Fruit fly (Drosophila melanogaster) whole organism, prepupa: Measurements from ENCODE around the gene CG6071.
A peak's percentile ranks its signal among the peaks of the same experiment; 100 is the strongest.

Source experiments
- Blimp-1 ChIP-seq: fragments of 200-800 bp; sonication (Bioruptor generic); optimal IDR thresholded peaks from 3 replicates; lab custom pipeline; 2017; ENCODE audit warnings: missing biosample characterization, missing genetic modification characterization, mild to moderate bottlenecking, moderate library complexity, missing genetic modification reagents
- CG10631 ChIP-seq: fragments of 200-800 bp; sonication (Bioruptor generic); optimal IDR thresholded peaks from 2 replicates; lab custom pipeline; 2016; ENCODE audit warnings: missing biosample characterization, missing genetic modification characterization
- CG11762 ChIP-seq: fragments of 200-800 bp; sonication (Bioruptor generic); optimal IDR thresholded peaks from 3 replicates; lab custom pipeline; 2016; ENCODE audit warnings: missing biosample characterization, missing genetic modification characterization; ENCODE audit not compliant: insufficient read depth
- CG11902 ChIP-seq: fragments of 200-800 bp; sonication (Bioruptor generic); optimal IDR thresholded peaks from 3 replicates; lab custom pipeline; 2016; ENCODE audit warnings: missing biosample characterization, missing genetic modification characterization
- CG15336 ChIP-seq: fragments of 200-800 bp; sonication (Bioruptor generic); IDR thresholded peaks from 2 replicates; pipeline ENCODE4 v1.3.6; 2022; ENCODE audit warnings: missing biosample characterization, missing genetic modification characterization
- CG3032 ChIP-seq: fragments of 200-800 bp; optimal IDR thresholded peaks from 2 replicates; lab custom pipeline; 2019; ENCODE audit warnings: missing biosample characterization, mild to moderate bottlenecking, missing genetic modification characterization, moderate library complexity
- CG31627 ChIP-seq: fragments of 200-800 bp; sonication (Bioruptor generic); optimal IDR thresholded peaks from 3 replicates; lab custom pipeline; 2016; ENCODE audit warnings: missing biosample characterization, missing genetic modification characterization
- CG3919 ChIP-seq: fragments of 200-800 bp; sonication (Bioruptor generic); optimal IDR thresholded peaks from 3 replicates; lab custom pipeline; 2016; ENCODE audit warnings: missing biosample characterization, missing genetic modification characterization
- CG4318 ChIP-seq: fragments of 200-800 bp; sonication (Bioruptor generic); optimal IDR thresholded peaks from 3 replicates; lab custom pipeline; 2017; ENCODE audit warnings: missing biosample characterization, mild to moderate bottlenecking, missing genetic modification characterization
- CG6163 ChIP-seq: fragments of 200-800 bp; sonication (Bioruptor generic); IDR thresholded peaks from 3 replicates; pipeline ENCODE4 v1.3.6; 2022; ENCODE audit warnings: missing biosample characterization, missing genetic modification characterization
- CG6792 ChIP-seq: fragments of 200-800 bp; sonication (Bioruptor generic); optimal IDR thresholded peaks from 3 replicates; lab custom pipeline; 2016; ENCODE audit warnings: missing biosample characterization, missing genetic modification characterization
- CG6854 ChIP-seq: fragments of 200-800 bp; sonication (Bioruptor generic); optimal IDR thresholded peaks from 2 replicates; lab custom pipeline; 2017; ENCODE audit warnings: missing biosample characterization, mild to moderate bottlenecking, missing genetic modification characterization
- CG7368 ChIP-seq: fragments of 200-800 bp; sonication (Bioruptor generic); optimal IDR thresholded peaks from 3 replicates; lab custom pipeline; 2016; ENCODE audit warnings: missing biosample characterization, missing genetic modification characterization
- CG8119 ChIP-seq: fragments of 200-800 bp; sonication (Bioruptor generic); IDR thresholded peaks from 3 replicates; pipeline ENCODE4 v1.3.6; 2022; ENCODE audit warnings: missing biosample characterization, missing genetic modification characterization
- CG8319 ChIP-seq: fragments of 200-800 bp; sonication (Bioruptor generic); optimal IDR thresholded peaks from 3 replicates; lab custom pipeline; 2016; ENCODE audit warnings: missing biosample characterization, missing genetic modification characterization
- CG8632 ChIP-seq: fragments of 200-800 bp; sonication (Bioruptor generic); optimal IDR thresholded peaks from 3 replicates; lab custom pipeline; 2016; ENCODE audit warnings: missing biosample characterization, missing genetic modification characterization
- CG9139 ChIP-seq: fragments of 200-800 bp; sonication (Bioruptor generic); optimal IDR thresholded peaks from 3 replicates; lab custom pipeline; 2017; ENCODE audit warnings: missing biosample characterization, mild to moderate bottlenecking, missing genetic modification characterization
- Eip78C ChIP-seq: fragments of 200-800 bp; sonication (Bioruptor generic); peaks from one replicate; lab custom pipeline; 2016; ENCODE audit warnings: missing biosample characterization, missing genetic modification characterization
- Eip93F ChIP-seq: fragments of 200-800 bp; sonication (Bioruptor generic); optimal IDR thresholded peaks from 2 replicates; lab custom pipeline; 2016; ENCODE audit warnings: missing biosample characterization, mild to moderate bottlenecking, missing genetic modification characterization
- Ets96B ChIP-seq: fragments of 200-800 bp; optimal IDR thresholded peaks from 2 replicates; lab custom pipeline; 2019; ENCODE audit warnings: missing biosample characterization, mild to moderate bottlenecking, missing genetic modification characterization, moderate library complexity
- Gug ChIP-seq: fragments of 200-800 bp; sonication (Bioruptor generic); IDR thresholded peaks from 2 replicates; pipeline ENCODE4 v1.3.6; 2022; ENCODE audit warnings: missing biosample characterization, missing genetic modification characterization
- Hr39 ChIP-seq: fragments of 200-800 bp; sonication (Bioruptor generic); optimal IDR thresholded peaks from 2 replicates; lab custom pipeline; 2016; ENCODE audit warnings: missing biosample characterization, missing genetic modification characterization
- Hr4 ChIP-seq: fragments of 200-800 bp; sonication (Bioruptor generic); optimal IDR thresholded peaks from 3 replicates; lab custom pipeline; 2016; ENCODE audit warnings: missing biosample characterization, missing genetic modification characterization
- Lpt ChIP-seq: fragments of 200-800 bp; sonication (Bioruptor generic); optimal IDR thresholded peaks from 3 replicates; lab custom pipeline; 2016; ENCODE audit warnings: missing biosample characterization, missing genetic modification characterization
- Met ChIP-seq: fragments of 200-800 bp; sonication (Bioruptor generic); optimal IDR thresholded peaks from 3 replicates; lab custom pipeline; 2016; ENCODE audit warnings: missing biosample characterization, missing genetic modification characterization
- OdsH ChIP-seq: fragments of 200-800 bp; sonication (Bioruptor generic); optimal IDR thresholded peaks from 3 replicates; lab custom pipeline; 2016; ENCODE audit warnings: missing biosample characterization, missing genetic modification characterization
- Smox ChIP-seq: fragments of 200-800 bp; sonication (Bioruptor generic); optimal IDR thresholded peaks from 3 replicates; lab custom pipeline; 2016; ENCODE audit warnings: missing biosample characterization, missing genetic modification characterization
- Sox102F ChIP-seq: fragments of 200-800 bp; sonication (Bioruptor generic); optimal IDR thresholded peaks from 2 replicates; lab custom pipeline; 2016; ENCODE audit warnings: missing biosample characterization, mild to moderate bottlenecking, missing genetic modification characterization
- Sox14 ChIP-seq: fragments of 200-800 bp; sonication (Bioruptor generic); optimal IDR thresholded peaks from 3 replicates; lab custom pipeline; 2016; ENCODE audit warnings: missing biosample characterization, missing genetic modification characterization
- Sox15 ChIP-seq: fragments of 200-800 bp; sonication (Bioruptor generic); optimal IDR thresholded peaks from 3 replicates; lab custom pipeline; 2016; ENCODE audit warnings: missing biosample characterization, missing genetic modification characterization
- achi ChIP-seq: fragments of 200-800 bp; sonication (Bioruptor generic); optimal IDR thresholded peaks from 3 replicates; lab custom pipeline; 2016; ENCODE audit warnings: missing biosample characterization, missing genetic modification characterization
- cyc ChIP-seq: fragments of 200-800 bp; sonication (Bioruptor generic); optimal IDR thresholded peaks from 3 replicates; lab custom pipeline; 2016; ENCODE audit warnings: missing biosample characterization, missing genetic modification characterization
- dsx ChIP-seq: fragments of 200-800 bp; optimal IDR thresholded peaks from 3 replicates; lab custom pipeline; 2019; ENCODE audit warnings: missing biosample characterization, mild to moderate bottlenecking, missing genetic modification characterization, moderate library complexity; ENCODE audit not compliant: poor library complexity, severe bottlenecking
- eg ChIP-seq: fragments of 200-800 bp; sonication (Bioruptor generic); IDR thresholded peaks from 3 replicates; pipeline ENCODE4 v1.3.6; 2022; ENCODE audit warnings: missing biosample characterization, missing genetic modification characterization
- esn ChIP-seq: fragments of 200-800 bp; sonication (Bioruptor generic); optimal IDR thresholded peaks from 2 replicates; lab custom pipeline; 2016; ENCODE audit warnings: missing biosample characterization, mild to moderate bottlenecking, missing genetic modification characterization, moderate library complexity
- fkh ChIP-seq: fragments of 200-800 bp; sonication (Bioruptor generic); optimal IDR thresholded peaks from 3 replicates; lab custom pipeline; 2017; ENCODE audit warnings: missing biosample characterization, mild to moderate bottlenecking, missing genetic modification characterization, moderate library complexity
- lz ChIP-seq: fragments of 200-800 bp; sonication (Bioruptor generic); optimal IDR thresholded peaks from 3 replicates; lab custom pipeline; 2016; ENCODE audit warnings: missing biosample characterization, missing genetic modification characterization
- pdm3 ChIP-seq: fragments of 200-800 bp; sonication (Bioruptor generic); optimal IDR thresholded peaks from 3 replicates; lab custom pipeline; 2016; ENCODE audit warnings: missing biosample characterization, missing genetic modification characterization
- salr ChIP-seq, 2 experiments: fragments of 200-800 bp; sonication (Bioruptor generic); optimal IDR thresholded peaks; 3 replicates each; lab custom pipeline; 2016 to 2018; ENCODE audit warnings: missing biosample characterization in 2 of 2, missing genetic modification characterization in 2 of 2, mild to moderate bottlenecking in 1 of 2
- ss ChIP-seq, 2 experiments: fragments of 200-800 bp; sonication (Bioruptor generic); optimal IDR thresholded peaks; 2 replicates in 1 of 2; 3 replicates in 1 of 2; lab custom pipeline; 2017 to 2018; ENCODE audit warnings: mild to moderate bottlenecking in 2 of 2, missing biosample characterization in 2 of 2, missing genetic modification characterization in 2 of 2, moderate library complexity in 1 of 2
- svp ChIP-seq: fragments of 200-800 bp; sonication (Bioruptor generic); peaks from one replicate; lab custom pipeline; 2016; ENCODE audit warnings: missing biosample characterization, missing genetic modification characterization
- topi ChIP-seq: fragments of 200-800 bp; sonication (Bioruptor generic); optimal IDR thresholded peaks from 3 replicates; lab custom pipeline; 2016; ENCODE audit warnings: missing biosample characterization, missing genetic modification characterization
- vri ChIP-seq: fragments of 200-800 bp; sonication (Bioruptor generic); optimal IDR thresholded peaks from 3 replicates; lab custom pipeline; 2016; ENCODE audit warnings: missing biosample characterization, mild to moderate bottlenecking, missing genetic modification characterization

Gene CG6071

dm6 chr3L:11631092-11631491 is 14.7 kb downstream of the CG6071 start, which contains the start of gene CG32091 (continued):
- TF ChIP-seq topi (GFP tag; lab: Kevin White, UChicago) (no peak), CG11902 (no peak), CG9139 (peak; percentile 10), OdsH (no peak), CG3919 (GFP tag; lab: Kevin White, UChicago) (no peak), CG4318 (no peak), CG15336 (GFP tag; lab: Robert Waterston, UW) (no peak), vri (GFP tag; lab: Kevin White, UChicago) (no peak), ss (GFP tag; optimal IDR thresholded peaks at IDR 0.05; lab: Kevin White, UChicago) (peak in 1 of 2 experiments; percentile 17), lz (GFP tag; lab: Kevin White, UChicago) (no peak), Eip78C (GFP tag; lab: Kevin White, UChicago) (peak; percentile 31), Lpt (no peak), Sox14 (GFP tag; lab: Kevin White, UChicago) (peak; percentile 4), Met (GFP tag; lab: Kevin White, UChicago) (no peak), CG6792 (GFP tag; lab: Kevin White, UChicago) (no peak), salr (GFP tag; optimal IDR thresholded peaks at IDR 0.05; lab: Kevin White, UChicago) (no peak), Eip93F (GFP tag; lab: Kevin White, UChicago) (no peak), CG8319 (no peak), achi (GFP tag; lab: Kevin White, UChicago) (no peak)

dm6 chr3L:11630684-11631083 is 15.1 kb downstream of the CG6071 start:
- peak; percentile 24 for TF ChIP-seq lz (GFP tag; lab: Kevin White, UChicago)
- no peak for TF ChIP-seq achi (GFP tag; lab: Kevin White, UChicago)
- TF ChIP-seq fkh (GFP tag; lab: Kevin White, UChicago) = no peak
- TF ChIP-seq esn (GFP tag; lab: Kevin White, UChicago) = peak; percentile 9

DNA sequence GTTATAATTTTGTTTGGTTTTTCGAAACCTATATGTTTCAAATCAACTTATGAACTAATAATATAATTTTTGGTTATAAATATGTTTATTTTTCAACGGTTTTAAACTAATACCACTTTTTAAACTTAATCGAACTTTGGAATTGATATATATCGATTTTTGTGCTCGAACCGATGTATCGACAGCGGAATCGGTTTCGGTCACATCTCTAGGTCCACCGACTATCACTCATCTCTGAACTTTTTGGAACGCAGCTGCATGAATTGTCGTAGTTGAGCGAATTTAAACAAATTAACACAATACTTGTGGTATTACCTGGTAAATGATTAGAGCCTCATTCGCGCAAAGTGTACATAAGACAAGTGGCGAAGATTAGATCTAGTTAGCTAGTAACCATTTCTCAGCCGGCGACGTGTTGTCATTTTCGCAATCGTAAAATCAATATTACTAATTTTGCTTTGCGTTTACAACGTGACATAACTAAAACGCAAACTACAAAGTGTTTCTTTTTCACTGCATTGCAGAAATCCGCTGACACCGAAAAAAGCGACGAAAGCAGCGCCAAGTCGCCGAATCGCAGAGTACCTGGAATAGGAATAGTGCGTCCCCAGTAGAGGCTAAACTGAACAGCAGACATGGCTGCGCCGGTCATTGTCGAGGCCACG is 17.9 kb downstream of the CG6071 start, which contains the start of gene Apt1:
Gene Apt1, plus strand, starts transcription at position 219 of the 665 bp plus-strand sequence.
- TF ChIP-seq OdsH = peak; percentile 4
- TF ChIP-seq Ets96B = no peak
- TF ChIP-seq salr (GFP tag; optimal IDR thresholded peaks at IDR 0.05; lab: Kevin White, UChicago) = no peak
- TF ChIP-seq cyc (GFP tag; lab: Kevin White, UChicago) = no peak
- peak; percentile 4 for TF ChIP-seq Hr4 (GFP tag; lab: Kevin White, UChicago)
- no peak for TF ChIP-seq Met (GFP tag; lab: Kevin White, UChicago)
- TF ChIP-seq CG8319 = no peak
- no peak for TF ChIP-seq CG6792 (GFP tag; lab: Kevin White, UChicago)
- TF ChIP-seq Smox (GFP tag; lab: Kevin White, UChicago) = no peak
- TF ChIP-seq CG8119 (GFP tag; lab: Robert Waterston, UW) = no peak
- no peak for TF ChIP-seq Hr39 (GFP tag; lab: Kevin White, UChicago)
- no peak for TF ChIP-seq CG11762 (GFP tag; lab: Kevin White, UChicago)
- no peak for TF ChIP-seq CG8632
- TF ChIP-seq fkh (GFP tag; lab: Kevin White, UChicago) = peak; percentile 48
- TF ChIP-seq Blimp-1 (GFP tag; lab: Kevin White, UChicago) = no peak
- TF ChIP-seq CG7368 (GFP tag; lab: Kevin White, UChicago) = no peak
- peak; percentile 6 for TF ChIP-seq CG3032 (tag; lab: Kevin White, UChicago)
- TF ChIP-seq Sox102F (GFP tag; lab: Kevin White, UChicago) = no peak
- no peak for TF ChIP-seq Lpt
- TF ChIP-seq ss (GFP tag; optimal IDR thresholded peaks at IDR 0.05; lab: Kevin White, UChicago) = peak; percentile 27 to 41
- peak; percentile 44 for TF ChIP-seq esn (GFP tag; lab: Kevin White, UChicago)
- TF ChIP-seq CG3919 (GFP tag; lab: Kevin White, UChicago) = no peak
- TF ChIP-seq Gug (GFP tag; lab: Robert Waterston, UW) = no peak
- no peak for TF ChIP-seq Sox15 (GFP tag; lab: Kevin White, UChicago)
- no peak for TF ChIP-seq CG31627 (GFP tag; lab: Kevin White, UChicago)
- TF ChIP-seq CG6854 = no peak
- no peak for TF ChIP-seq pdm3 (GFP tag; lab: Kevin White, UChicago)
- TF ChIP-seq dsx (GFP tag; lab: Kevin White, UChicago) = peak; percentile 11
- TF ChIP-seq CG6163 (GFP tag; lab: Robert Waterston, UW) = no peak
- no peak for TF ChIP-seq CG10631 (GFP tag; lab: Kevin White, UChicago)
- no peak for TF ChIP-seq vri (GFP tag; lab: Kevin White, UChicago)
- TF ChIP-seq CG4318 = no peak
- peak; percentile 68 for TF ChIP-seq svp (GFP tag; lab: Kevin White, UChicago)
- no peak for TF ChIP-seq eg (GFP tag; lab: Robert Waterston, UW)
- TF ChIP-seq lz (GFP tag; lab: Kevin White, UChicago) = peak; percentile 11
- peak; percentile 39 for TF ChIP-seq Eip78C (GFP tag; lab: Kevin White, UChicago)
- TF ChIP-seq Eip93F (GFP tag; lab: Kevin White, UChicago) = no peak
